Worm (Caenorhabditis elegans): ENCODE results near the gene col-116.

col-116 gene

ce11 chrIV:8355592-8355991, at the start of gene col-116, which contains the start of gene F17E9.2:
Gene col-116, plus strand, starts transcription at chrIV:8355906.
Gene F17E9.2, plus strand, starts transcription at chrIV:8355892.
- TF ChIP-seq nhr-6 (tag; optimal IDR thresholded peaks at IDR 0.05), result no peak
- no peak for TF ChIP-seq blmp-1 (tag; optimal IDR thresholded peaks at IDR 0.05; ENCODE audit: insufficient read depth)
- no peak for TF ChIP-seq ztf-1 (GFP tag; conservative IDR thresholded peaks at IDR 0.05)

- TF ChIP-seq peb-1 (tag; optimal IDR thresholded peaks at IDR 0.05), result no peak
- no peak for TF ChIP-seq ceh-82 (tag; optimal IDR thresholded peaks at IDR 0.05)
- peak; percentile 27 for TF ChIP-seq nhr-25 (tag; optimal IDR thresholded peaks at IDR 0.05)
- TF ChIP-seq nhr-11 (tag; optimal IDR thresholded peaks at IDR 0.05), result no peak
These were observed 48.3 kb upstream of the col-116 start for ce11 chrIV:8307408-8307807.

- TF ChIP-seq nhr-23 (tag; optimal IDR thresholded peaks at IDR 0.05) (no peak), unc-55 (GFP tag; optimal IDR thresholded peaks at IDR 0.05) (no peak), peb-1 (tag; optimal IDR thresholded peaks at IDR 0.05) (no peak), egl-27 (tag; optimal IDR thresholded peaks at IDR 0.05) (no peak), crh-2 (tag; optimal IDR thresholded peaks at IDR 0.05) (no peak), Y55F3AM.14 (GFP tag; optimal IDR thresholded peaks at IDR 0.05) (no peak)
These were observed 43.6 kb upstream of the col-116 start for ce11 chrIV:8312105-8312504.

- TF ChIP-seq lsy-2 (tag; optimal IDR thresholded peaks at IDR 0.05) (no peak), gmeb-1 (tag; optimal IDR thresholded peaks at IDR 0.05) (no peak), fos-1 (tag; optimal IDR thresholded peaks at IDR 0.05) (no peak), unc-39 (tag; optimal IDR thresholded peaks at IDR 0.05) (no peak), nhr-12 (tag; optimal IDR thresholded peaks at IDR 0.05) (no peak)
These were observed 42.9 kb upstream of the col-116 start, which contains the start of gene F35H10.10 for ce11 chrIV:8312846-8313245. Gene F35H10.10, minus strand, starts transcription at chrIV:8312946.

- TF ChIP-seq Y55F3AM.14 (GFP tag; optimal IDR thresholded peaks at IDR 0.05) (no peak), alr-1 (tag; optimal IDR thresholded peaks at IDR 0.05) (no peak), ZK546.5 (tag; optimal IDR thresholded peaks at IDR 0.05) (no peak), nhr-25 (tag; optimal IDR thresholded peaks at IDR 0.05) (peak; percentile 49), mbf-1 (tag; optimal IDR thresholded peaks at IDR 0.05) (no peak), sma-9 (GFP tag; optimal IDR thresholded peaks at IDR 0.05) (peak; percentile 31), sma-9 (tag; optimal IDR thresholded peaks at IDR 0.05) (no peak), F13H6.1 (tag; optimal IDR thresholded peaks at IDR 0.05) (no peak), blmp-1 (tag; optimal IDR thresholded peaks at IDR 0.05; ENCODE audit: insufficient read depth) (peak; percentile 86)
These were observed 37.9 kb upstream of the col-116 start for ce11 chrIV:8317800-8318199.

- TF ChIP-seq nhr-25 (tag; optimal IDR thresholded peaks at IDR 0.05) (peak; percentile 9), ama-1 (optimal IDR thresholded peaks at IDR 0.05) (no peak), blmp-1 (tag; optimal IDR thresholded peaks at IDR 0.05; ENCODE audit: insufficient read depth) (peak; percentile 40)
These were observed 36.9 kb upstream of the col-116 start for ce11 chrIV:8318799-8319198.

ce11 chrIV:8325667-8326066, 30.0 kb upstream of the col-116 start, which contains the start of gene F35H10.3:
Gene F35H10.3, plus strand, starts transcription at chrIV:8325967.
- TF ChIP-seq sma-3 (GFP tag; optimal IDR thresholded peaks at IDR 0.05) (no peak), nhr-237 (tag; optimal IDR thresholded peaks at IDR 0.05) (no peak), nhr-21 (tag; optimal IDR thresholded peaks at IDR 0.05) (no peak), lsy-2 (tag; optimal IDR thresholded peaks at IDR 0.05) (no peak), lin-13 (GFP tag; optimal IDR thresholded peaks at IDR 0.05) (no peak), mab-5 (tag; optimal IDR thresholded peaks at IDR 0.05) (no peak), nhr-10 (tag; optimal IDR thresholded peaks at IDR 0.05) (no peak), dmd-4 (tag; optimal IDR thresholded peaks at IDR 0.05) (no peak), C34F6.9 (tag; optimal IDR thresholded peaks at IDR 0.05) (no peak), R02D3.7 (tag; optimal IDR thresholded peaks at IDR 0.05) (no peak), egl-27 (tag; optimal IDR thresholded peaks at IDR 0.05) (no peak), nhr-12 (tag; optimal IDR thresholded peaks at IDR 0.05) (no peak), lin-39 (tag; optimal IDR thresholded peaks at IDR 0.05) (no peak), unc-55 (GFP tag; optimal IDR thresholded peaks at IDR 0.05) (no peak), unc-62 (GFP tag; optimal IDR thresholded peaks at IDR 0.05) (no peak)

Measured in whole organism, L2 larva.